Worm (Caenorhabditis elegans) whole organism, L1 larva: ENCODE results near the gene nas-24.

Source experiments
- F16B12.6 ChIP-seq: fragments of 150-350 bp; optimal IDR thresholded peaks from 2 replicates; lab custom pipeline; 2014; ENCODE audit warnings: missing biosample characterization, missing genetic modification characterization
- aha-1 ChIP-seq: fragments of 150-350 bp; optimal IDR thresholded peaks from 2 replicates; lab custom pipeline; 2014; ENCODE audit warnings: missing biosample characterization, missing genetic modification characterization
- alr-1 ChIP-seq: fragments of 200-800 bp; sonication (Bioruptor generic); optimal IDR thresholded peaks from 2 replicates; lab custom pipeline; 2018; ENCODE audit warnings: borderline replicate concordance, mild to moderate bottlenecking, missing genetic modification characterization, missing compliant biosample characterization
- blmp-1 ChIP-seq: fragments of 150-350 bp; optimal IDR thresholded peaks from 2 replicates; lab custom pipeline; 2014; ENCODE audit warnings: missing biosample characterization, missing genetic modification characterization
- ceh-82 ChIP-seq, 3 experiments: fragments of 150-350 bp in 1 of 3; sonication (generic microtip) in 2 of 3; optimal IDR thresholded peaks; 2 replicates each; lab custom pipeline; 2014 to 2017; ENCODE audit warnings: missing biosample characterization in 3 of 3, missing genetic modification characterization in 3 of 3
- dpl-1 ChIP-seq, 3 experiments: fragments of 150-350 bp in 2 of 3; sonication (generic microtip) in 1 of 3; optimal IDR thresholded peaks; 2 replicates each; lab custom pipeline; 2014 to 2017; ENCODE audit warnings: missing biosample characterization in 3 of 3, missing genetic modification characterization in 3 of 3, missing genetic modification reagents in 3 of 3
- dsc-1 ChIP-seq: sonication (generic microtip); optimal IDR thresholded peaks from 2 replicates; lab custom pipeline; 2016; ENCODE audit warnings: mild to moderate bottlenecking, missing genetic modification characterization, missing compliant biosample characterization
- efl-1 ChIP-seq, 4 experiments: fragments of 150-350 bp; optimal IDR thresholded peaks in 3 of 4; peaks in 1 of 4; 1 replicate in 1 of 4; 2 replicates in 3 of 4; lab custom pipeline; 2014; ENCODE audit warnings: missing biosample characterization in 2 of 4, missing genetic modification characterization in 2 of 4, missing genetic modification reagents in 2 of 4
- efl-3 ChIP-seq: fragments of 200-800 bp; sonication (Bioruptor generic); optimal IDR thresholded peaks from 2 replicates; lab custom pipeline; 2018; ENCODE audit warnings: mild to moderate bottlenecking, missing genetic modification characterization, missing compliant biosample characterization
- elt-2 ChIP-seq: sonication (generic microtip); optimal IDR thresholded peaks from 2 replicates; lab custom pipeline; 2016; ENCODE audit warnings: missing genetic modification characterization, mild to moderate bottlenecking, inconsistent platforms, missing compliant biosample characterization, missing genetic modification reagents
- ets-5 ChIP-seq: fragments of 200-800 bp; sonication (Bioruptor generic); IDR thresholded peaks from 2 replicates; pipeline ENCODE4 v1.3.6; 2022; ENCODE audit warnings: missing genetic modification characterization, missing compliant biosample characterization
- fkh-10 ChIP-seq: sonication (generic microtip); optimal IDR thresholded peaks from 2 replicates; lab custom pipeline; 2017; ENCODE audit warnings: missing biosample characterization, missing genetic modification reagents, missing genetic modification characterization
- fkh-8 ChIP-seq: sonication (generic microtip); optimal IDR thresholded peaks from 2 replicates; lab custom pipeline; 2016; ENCODE audit warnings: mild to moderate bottlenecking, missing genetic modification characterization, missing compliant biosample characterization
- hpl-2 ChIP-seq: fragments of 150-350 bp; optimal IDR thresholded peaks from 2 replicates; lab custom pipeline; 2014; ENCODE audit warnings: missing biosample characterization, missing genetic modification reagents, missing genetic modification characterization
- isw-1 ChIP-seq: fragments of 200-800 bp; sonication (Bioruptor generic); IDR thresholded peaks from 2 replicates; pipeline ENCODE4 v1.3.6; 2022; ENCODE audit warnings: missing genetic modification characterization, missing compliant biosample characterization
- lin-14 ChIP-seq: fragments of 200-800 bp; sonication (Bioruptor generic); optimal IDR thresholded peaks from 2 replicates; lab custom pipeline; 2018; ENCODE audit warnings: mild to moderate bottlenecking, missing genetic modification characterization, moderate library complexity, missing compliant biosample characterization
- lin-15B ChIP-seq: fragments of 150-350 bp; sonication (generic microtip); optimal IDR thresholded peaks from 3 replicates; lab custom pipeline; 2014; ENCODE audit warnings: missing biosample characterization, missing genetic modification characterization
- lsy-2 ChIP-seq, 2 experiments: fragments of 150-350 bp; optimal IDR thresholded peaks; 2 replicates each; lab custom pipeline; 2014; ENCODE audit warnings: missing biosample characterization in 2 of 2, missing genetic modification characterization in 2 of 2
- nhr-12 ChIP-seq: sonication (generic microtip); optimal IDR thresholded peaks from 2 replicates; lab custom pipeline; 2017; ENCODE audit warnings: missing biosample characterization, missing genetic modification characterization
- nhr-47 ChIP-seq: sonication (generic microtip); optimal IDR thresholded peaks from 2 replicates; lab custom pipeline; 2016; ENCODE audit warnings: mild to moderate bottlenecking, missing genetic modification characterization, moderate library complexity, missing compliant biosample characterization
- nhr-71 ChIP-seq: sonication (generic microtip); optimal IDR thresholded peaks from 2 replicates; lab custom pipeline; 2016; ENCODE audit warnings: mild to moderate bottlenecking, missing genetic modification characterization, moderate library complexity, missing compliant biosample characterization
- pax-3 ChIP-seq: fragments of 200-800 bp; sonication (Bioruptor generic); optimal IDR thresholded peaks from 2 replicates; lab custom pipeline; 2018; ENCODE audit warnings: mild to moderate bottlenecking, missing genetic modification characterization, moderate library complexity, missing compliant biosample characterization
- rnt-1 ChIP-seq: sonication (generic microtip); optimal IDR thresholded peaks from 2 replicates; lab custom pipeline; 2016; ENCODE audit warnings: mild to moderate bottlenecking, missing genetic modification characterization, moderate library complexity, missing compliant biosample characterization
- sup-37 ChIP-seq: fragments of 200-800 bp; sonication (Bioruptor generic); optimal IDR thresholded peaks from 2 replicates; lab custom pipeline; 2018; ENCODE audit warnings: mild to moderate bottlenecking, missing genetic modification characterization, missing compliant biosample characterization
- swsn-7 ChIP-seq: sonication (generic microtip); optimal IDR thresholded peaks from 2 replicates; lab custom pipeline; 2016; ENCODE audit warnings: missing genetic modification characterization, missing compliant biosample characterization
- unc-30 ChIP-seq: sonication (generic microtip); optimal IDR thresholded peaks from 2 replicates; lab custom pipeline; 2017; ENCODE audit warnings: missing biosample characterization, missing genetic modification characterization
- vab-15 ChIP-seq: sonication (generic microtip); optimal IDR thresholded peaks from 2 replicates; lab custom pipeline; 2017; ENCODE audit warnings: missing genotype, mild to moderate bottlenecking, missing genetic modification characterization, missing compliant biosample characterization
- zag-1 ChIP-seq: fragments of 150-350 bp; optimal IDR thresholded peaks from 2 replicates; lab custom pipeline; 2014; ENCODE audit warnings: missing biosample characterization, missing genetic modification characterization

Gene nas-24

DNA sequence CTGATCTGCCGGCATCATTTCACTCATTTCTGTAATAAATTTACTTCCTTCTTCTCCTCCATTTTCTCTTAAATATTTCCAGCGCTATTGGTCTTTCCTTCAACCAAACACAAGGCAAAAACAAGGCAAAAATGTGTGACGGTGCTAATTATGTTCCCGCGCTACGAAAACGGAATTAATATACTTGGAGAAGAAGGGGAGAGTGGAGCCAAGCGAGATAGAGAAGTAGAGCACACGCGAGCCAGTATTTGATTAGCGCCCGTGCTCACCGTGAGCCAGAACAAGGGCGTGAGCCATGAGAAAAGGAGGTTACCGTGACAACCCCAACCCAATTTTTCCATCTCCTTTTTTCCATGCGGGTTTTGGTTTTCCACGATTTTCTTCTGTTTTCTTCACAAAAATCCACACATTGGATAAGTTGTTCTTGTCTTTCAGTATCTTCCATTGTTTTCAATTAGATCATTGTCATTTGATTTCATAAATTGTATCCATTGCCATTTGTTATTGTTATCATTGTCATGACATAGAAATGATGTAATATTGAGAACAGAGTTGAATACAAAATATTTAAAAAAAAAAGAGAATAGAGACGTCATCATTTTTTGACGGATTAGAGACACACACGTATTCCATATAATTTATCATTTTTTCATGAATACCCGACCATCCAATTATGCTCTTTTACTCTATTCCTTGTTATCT is 6.6 kb upstream of the nas-24 start, which contains the start of gene F20G2.6 (continued):
- TF ChIP-seq alr-1 (tag; lab: Kevin White, UChicago): no peak

- no peak for TF ChIP-seq F16B12.6
- TF ChIP-seq fkh-8: peak; percentile 91
- peak; percentile 56 for TF ChIP-seq pax-3 (tag; lab: Kevin White, UChicago)
- peak; percentile 11 for TF ChIP-seq swsn-7 (tag; lab: Kevin White, UChicago)
- TF ChIP-seq vab-15: no peak
- no peak for TF ChIP-seq isw-1 (GFP tag; lab: Robert Waterston, UW)
- peak; percentile 70 for TF ChIP-seq nhr-71 (tag; lab: Kevin White, UChicago)
- peak in 1 of 2 experiments; percentile 5 for TF ChIP-seq lsy-2 (tag; optimal IDR thresholded peaks at IDR 0.05; lab: Kevin White, UChicago)
- TF ChIP-seq nhr-47 (tag; lab: Kevin White, UChicago): peak; percentile 56
- TF ChIP-seq lin-14: peak; percentile 42
- TF ChIP-seq ets-5 (GFP tag; lab: Robert Waterston, UW): no peak
- no peak for TF ChIP-seq unc-30
- no peak for TF ChIP-seq hpl-2 (GFP tag; lab: Kevin White, UChicago)
- no peak for TF ChIP-seq zag-1
- peak; percentile 0 for TF ChIP-seq fkh-10
Measured at ce11 chrV:13763723-13764122, 5.5 kb upstream of the nas-24 start.

DNA sequence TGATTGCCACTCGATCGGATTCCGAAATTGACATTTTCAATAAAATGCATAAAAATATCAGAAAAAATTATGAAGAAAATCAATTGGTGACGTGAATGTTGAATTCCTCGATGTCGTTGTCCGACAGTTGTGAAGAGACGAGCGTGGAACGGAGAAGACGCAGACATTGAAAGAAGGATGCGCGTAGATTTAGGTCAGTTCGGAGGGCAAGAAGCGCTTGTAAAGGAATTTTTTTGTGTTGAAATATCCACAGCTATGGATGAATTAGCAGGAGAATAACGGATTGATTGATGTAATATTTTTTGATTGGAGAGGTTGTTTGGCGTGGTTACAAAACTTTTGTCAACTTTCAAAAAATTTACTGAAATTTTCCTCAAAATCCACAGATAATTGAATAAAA is 798 bp upstream of the nas-24 start, which contains the start of gene F20G2.3:
F20G2.3 (minus strand) TSS at position 101 of the 400 bp plus-strand sequence.
- TF ChIP-seq efl-1 (optimal IDR thresholded peaks at IDR 0.05; lab: Kevin White, UChicago) (no peak), efl-1 (GFP tag; optimal IDR thresholded peaks at IDR 0.05 in 1 of 2; lab: Kevin White, UChicago) (no peak), hpl-2 (GFP tag; lab: Kevin White, UChicago) (no peak), sup-37 (no peak), blmp-1 (tag; lab: Kevin White, UChicago) (peak; percentile 25), nhr-12 (tag; lab: Kevin White, UChicago) (no peak), ceh-82 (tag; optimal IDR thresholded peaks at IDR 0.05; lab: Kevin White, UChicago) (no peak), efl-3 (no peak)

- TF ChIP-seq swsn-7 (tag; lab: Kevin White, UChicago): no peak
- TF ChIP-seq elt-2: peak; percentile 22
Measured at ce11 chrV:13771209-13771608, 2.0 kb downstream of the nas-24 start, which contains the start of gene F20G2.5. F20G2.5 (plus strand) TSS chrV:13771509.

- TF ChIP-seq dpl-1 (GFP tag; optimal IDR thresholded peaks at IDR 0.05; lab: Kevin White, UChicago) (no peak), elt-2 (peak; percentile 18), aha-1 (tag; lab: Kevin White, UChicago) (no peak)
Measured at ce11 chrV:13775529-13775928, 6.3 kb downstream of the nas-24 start, which contains the start of gene F53C11.1. F53C11.1 (plus strand) TSS chrV:13775796.

ce11 chrV:13777857-13778256 is 8.7 kb downstream of the nas-24 start, which contains the start of gene F53C11.9:
F53C11.9 (plus strand) TSS chrV:13778015.
- no peak for TF ChIP-seq lin-15B (tag; lab: Kevin White, UChicago)
- peak; percentile 25 for TF ChIP-seq rnt-1 (tag; lab: Kevin White, UChicago)
- peak; percentile 32 for TF ChIP-seq blmp-1 (tag; lab: Kevin White, UChicago)

DNA sequence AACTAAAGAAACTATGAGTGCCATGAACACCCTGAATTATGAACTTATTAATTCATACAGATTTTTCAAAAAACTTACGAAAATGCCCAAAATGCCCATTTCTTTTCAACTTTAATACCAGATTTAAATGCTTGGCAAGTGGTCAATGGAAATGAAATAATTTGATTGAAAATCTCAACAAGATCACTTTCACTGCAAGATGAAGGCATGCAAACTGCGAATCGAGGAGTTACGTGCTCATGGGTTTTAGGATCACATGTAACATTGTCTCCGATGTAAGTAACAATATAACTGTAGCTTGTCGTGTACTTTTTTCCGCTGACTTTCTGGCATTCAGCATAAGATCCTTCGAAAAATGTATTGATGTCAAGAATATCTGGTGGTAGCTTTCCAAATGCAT is 11.7 kb downstream of the nas-24 start:
- TF ChIP-seq dsc-1 (tag; lab: Kevin White, UChicago) (no peak), efl-1 (optimal IDR thresholded peaks at IDR 0.05; lab: Kevin White, UChicago) (no peak), efl-1 (GFP tag; optimal IDR thresholded peaks at IDR 0.05 in 1 of 2; lab: Kevin White, UChicago) (peak in 1 of 2 experiments; percentile 84)
